Fruit fly (Drosophila melanogaster) S2 (cell line): ENCODE results near the gene aos.

ENCODE experiments used
- CG8478 ChIP-seq: fragments of >200 bp; optimal IDR thresholded peaks from 2 replicates; lab custom pipeline; 2018
- CTCF ChIP-seq, 2 experiments: fragments of >200 bp; optimal IDR thresholded peaks; 2 replicates each; lab custom pipeline; 2018

DNA sequence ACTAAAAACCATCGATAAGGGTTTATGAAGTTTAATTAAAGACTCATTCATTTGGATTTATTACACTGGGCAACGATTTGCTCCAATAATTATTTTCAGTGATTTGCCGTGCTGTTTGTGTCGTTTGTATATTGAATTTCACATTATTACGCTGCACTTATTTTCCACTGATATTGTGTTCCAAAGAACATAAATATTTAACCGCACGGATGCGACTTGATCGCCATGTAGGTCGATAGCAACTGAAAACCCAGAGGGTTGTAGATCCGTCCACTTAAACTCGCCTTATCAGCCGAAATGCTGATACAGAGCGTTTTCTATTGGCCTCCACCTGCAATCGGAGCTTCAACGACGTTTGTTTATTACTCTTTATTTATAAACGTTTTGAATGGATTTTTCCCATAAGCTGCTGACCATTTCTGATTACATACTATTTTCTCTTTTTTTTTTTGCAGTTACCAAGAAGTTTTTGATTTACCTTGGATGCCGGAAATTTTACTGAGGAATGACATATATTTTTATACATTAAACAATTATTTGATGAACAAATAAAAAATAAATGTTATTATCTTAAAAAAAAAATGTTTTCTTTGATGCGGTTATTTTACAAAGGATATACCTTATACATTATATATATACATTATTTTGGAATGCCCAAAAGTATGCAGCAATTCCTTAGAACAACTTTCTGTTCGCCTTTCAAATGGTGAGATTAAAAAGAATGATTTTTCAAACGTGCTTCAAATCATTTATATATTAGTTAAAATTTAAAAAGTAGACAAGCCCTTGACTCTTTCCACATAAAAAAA, 12.7 kb upstream of the aos start, which contains the start of gene CG42514:
- no peak for TF ChIP-seq CG8478 (lab: Kevin White, UChicago)
- no peak for TF ChIP-seq CTCF (optimal IDR thresholded peaks at IDR 0.05; lab: Kevin White, UChicago)
